Fruit fly (Drosophila melanogaster): ENCODE results near the gene CG14966.

CG14966 gene

dm6 chr3L:3150376-3150775 is 47.1 kb downstream of the CG14966 start:
- no peak for TF ChIP-seq noc (tag; optimal IDR thresholded peaks at IDR 0.05)

dm6 chr3L:3149060-3149872 is 48.2 kb downstream of the CG14966 start:
- TF ChIP-seq noc (tag; optimal IDR thresholded peaks at IDR 0.05): peak; percentile 60

dm6 chr3L:3148125-3149059 is 49.0 kb downstream of the CG14966 start, which contains the start of the genes Usp5 and BtbVII:
TSS of gene Usp5 (minus strand) at chr3L:3148358.
TSS of gene BtbVII (plus strand) at chr3L:3148646.
- TF ChIP-seq noc (tag; optimal IDR thresholded peaks at IDR 0.05): peak; percentile 37
